Worm (Caenorhabditis elegans) whole organism, mixed stage, embryonic: ENCODE data around the gene Y66D12A.7.

Experiments used
- blmp-1 ChIP-seq: fragments of 150-350 bp; optimal IDR thresholded peaks from 2 replicates; lab custom pipeline; 2014; ENCODE audit warnings: missing biosample characterization, missing genetic modification characterization
- ceh-39 ChIP-seq: fragments of 150-350 bp; optimal IDR thresholded peaks from 2 replicates; lab custom pipeline; 2014; ENCODE audit warnings: missing biosample characterization, missing genetic modification characterization
- elt-1 ChIP-seq: sonication (generic microtip); optimal IDR thresholded peaks from 2 replicates; lab custom pipeline; 2017; ENCODE audit warnings: missing genetic modification characterization, mild to moderate bottlenecking, missing compliant biosample characterization, antibody characterized with exemption, moderate library complexity, borderline replicate concordance; ENCODE audit not compliant: insufficient read depth
- lin-13 ChIP-seq: fragments of 150-350 bp; optimal IDR thresholded peaks from 2 replicates; lab custom pipeline; 2014; ENCODE audit warnings: missing biosample characterization, missing genetic modification characterization
- mab-5 ChIP-seq: fragments of 150-350 bp; optimal IDR thresholded peaks from 2 replicates; lab custom pipeline; 2014; ENCODE audit warnings: missing biosample characterization, missing genetic modification characterization
- mep-1 ChIP-seq: fragments of 150-350 bp; optimal IDR thresholded peaks from 2 replicates; lab custom pipeline; 2017; ENCODE audit warnings: missing biosample characterization, missing genetic modification reagents, missing genetic modification characterization, inconsistent platforms
- nhr-12 ChIP-seq: fragments of 150-350 bp; optimal IDR thresholded peaks from 2 replicates; lab custom pipeline; 2014; ENCODE audit warnings: missing biosample characterization, missing genetic modification characterization
- nhr-237 ChIP-seq: fragments of 150-350 bp; optimal IDR thresholded peaks from 2 replicates; lab custom pipeline; 2014; ENCODE audit warnings: missing biosample characterization, missing genetic modification characterization
- pha-4 ChIP-seq: fragments of 150-350 bp; optimal IDR thresholded peaks from 2 replicates; lab custom pipeline; 2018; ENCODE audit warnings: missing biosample characterization, missing genetic modification reagents, missing genetic modification characterization
- snpc-4 ChIP-seq: fragments of 150-350 bp; optimal IDR thresholded peaks from 2 replicates; lab custom pipeline; 2014; ENCODE audit warnings: missing biosample characterization, missing genetic modification characterization
- sptf-1 ChIP-seq: sonication (generic microtip); optimal IDR thresholded peaks from 2 replicates; lab custom pipeline; 2017; ENCODE audit warnings: mild to moderate bottlenecking, missing genetic modification characterization, moderate library complexity, missing compliant biosample characterization
- unc-39 ChIP-seq: fragments of 150-350 bp; optimal IDR thresholded peaks from 2 replicates; lab custom pipeline; 2014; ENCODE audit warnings: missing biosample characterization, missing genetic modification characterization
- unc-62 ChIP-seq: fragments of 150-350 bp; optimal IDR thresholded peaks from 2 replicates; lab custom pipeline; 2014; ENCODE audit warnings: missing biosample characterization, missing genetic modification reagents, missing genetic modification characterization
- zip-8 ChIP-seq: fragments of 150-350 bp; optimal IDR thresholded peaks from 2 replicates; lab custom pipeline; 2014; ENCODE audit warnings: missing biosample characterization, missing genetic modification characterization

DNA sequence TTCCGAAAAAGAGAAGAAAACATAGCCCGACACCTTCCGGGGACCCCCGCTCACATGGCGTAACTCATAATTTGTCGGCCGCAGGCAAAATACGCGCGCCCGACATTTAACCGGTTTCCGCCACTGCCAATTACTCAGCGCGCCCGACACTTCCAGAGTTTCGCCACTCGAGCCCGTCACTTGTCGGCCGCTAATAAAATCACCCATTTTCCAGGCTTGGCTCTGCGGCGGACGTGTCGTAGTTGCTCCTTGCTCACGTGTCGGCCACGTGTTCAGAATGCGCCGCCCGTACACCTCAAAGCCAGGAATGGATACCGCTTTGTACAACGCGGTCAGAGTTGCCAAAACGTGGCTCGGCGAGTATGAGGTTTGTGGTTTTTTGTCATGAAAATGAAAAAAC is 47.4 kb upstream of the Y66D12A.7 start:
- TF ChIP-seq snpc-4 (tag; lab: Kevin White, UChicago) (no peak), zip-8 (tag; lab: Kevin White, UChicago) (no peak), nhr-237 (tag; lab: Kevin White, UChicago) (no peak), blmp-1 (tag; lab: Kevin White, UChicago) (no peak), pha-4 (tag; lab: Kevin White, UChicago) (no peak), mab-5 (tag; lab: Kevin White, UChicago) (no peak), sptf-1 (tag; lab: Kevin White, UChicago) (no peak), nhr-12 (tag; lab: Kevin White, UChicago) (no peak), mep-1 (tag; lab: Kevin White, UChicago) (no peak), ceh-39 (no peak), elt-1 (tag; lab: Kevin White, UChicago) (no peak), unc-39 (no peak), lin-13 (tag; lab: Kevin White, UChicago) (no peak), unc-62 (GFP tag; lab: Kevin White, UChicago) (no peak)
